Fruit fly (Drosophila melanogaster) Kc167 (cell line): Measurements from ENCODE around the gene CG3592.

ENCODE experiments used
- psq ChIP-seq: fragments of >200 bp; optimal IDR thresholded peaks from 2 replicates; lab custom pipeline; 2017; ENCODE audit warnings: missing external identifiers
- ttk ChIP-seq: sonication (Bioruptor generic); optimal IDR thresholded peaks from 2 replicates; lab custom pipeline; 2017; ENCODE audit warnings: missing external identifiers

DNA sequence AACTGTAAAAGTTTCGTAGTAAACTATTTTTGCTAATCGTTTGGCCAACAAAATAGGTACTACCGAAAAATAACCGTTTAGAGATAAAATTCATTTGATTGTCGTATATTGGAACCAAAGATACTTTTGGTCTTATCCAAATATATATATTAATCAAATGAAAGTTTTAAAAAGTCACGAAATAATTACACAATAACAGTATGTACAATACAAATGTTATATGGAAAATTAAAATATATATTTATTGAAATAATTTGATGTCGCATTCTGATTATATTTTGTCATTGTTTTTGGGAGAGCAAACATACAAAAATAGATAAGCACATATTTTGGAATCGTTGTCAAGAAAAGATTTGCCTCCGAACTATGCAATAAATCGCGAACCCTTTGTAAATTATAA is 3.6 kb downstream of the CG3592 start, which contains the start of gene CG14420:
- TF ChIP-seq psq (lab: Kevin White, UChicago): no peak
- TF ChIP-seq ttk (lab: Kevin White, UChicago): no peak
